Fruit fly (Drosophila melanogaster): ENCODE results near the gene REPTOR-BP.

dm6 chr2L:10232827-10233226 is 31.1 kb upstream of the REPTOR-BP start:
- TF ChIP-seq EcR (GFP tag; optimal IDR thresholded peaks at IDR 0.05), result no peak
- TF ChIP-seq fd96Ca (GFP tag; IDR thresholded peaks at IDR 0.05), result no peak
- no peak for TF ChIP-seq CG9948 (tag; optimal IDR thresholded peaks at IDR 0.05)
- TF ChIP-seq CG14655 (GFP tag; optimal IDR thresholded peaks at IDR 0.05), result no peak
- no peak for TF ChIP-seq CG4496 (GFP tag; IDR thresholded peaks at IDR 0.05)
- TF ChIP-seq CG8301 (tag; optimal IDR thresholded peaks at IDR 0.05), result no peak
- TF ChIP-seq CG32121 (GFP tag; IDR thresholded peaks at IDR 0.05), result no peak
